Fruit fly (Drosophila melanogaster) whole organism, embryonic: ENCODE data around the gene Ptth.

Source experiments
- Blimp-1 ChIP-seq: fragments of 200-800 bp; sonication (Bioruptor generic); optimal IDR thresholded peaks from 3 replicates; lab custom pipeline; 2018; ENCODE audit warnings: missing biosample characterization, missing genetic modification characterization, mild to moderate bottlenecking, moderate library complexity, missing genetic modification reagents
- CG10274 ChIP-seq: fragments of 200-800 bp; sonication (Bioruptor generic); optimal IDR thresholded peaks from 3 replicates; lab custom pipeline; 2017; ENCODE audit warnings: missing biosample characterization, mild to moderate bottlenecking, missing genetic modification characterization
- CG10654 ChIP-seq: fragments of 200-800 bp; sonication (Bioruptor generic); optimal IDR thresholded peaks from 2 replicates; lab custom pipeline; 2016; ENCODE audit warnings: missing biosample characterization, missing genetic modification characterization
- CG11247 ChIP-seq: fragments of 200-800 bp; sonication (Bioruptor generic); IDR thresholded peaks from 2 replicates; pipeline ENCODE4 v1.3.6; 2022; ENCODE audit warnings: missing biosample characterization, missing genetic modification characterization
- CG11560 ChIP-seq: fragments of 200-800 bp; sonication (Bioruptor generic); IDR thresholded peaks from 3 replicates; pipeline ENCODE4 v1.3.6; 2022; ENCODE audit warnings: missing biosample characterization, missing genetic modification characterization
- CG11695 ChIP-seq: fragments of 200-800 bp; sonication (Bioruptor generic); IDR thresholded peaks from 3 replicates; pipeline ENCODE4 v1.3.6; 2022; ENCODE audit warnings: missing biosample characterization, missing genetic modification characterization
- CG11696 ChIP-seq: fragments of 200-800 bp; sonication (Bioruptor generic); IDR thresholded peaks from 2 replicates; pipeline ENCODE4 v1.3.6; 2022; ENCODE audit warnings: missing biosample characterization, missing genetic modification characterization
- CG12219 ChIP-seq: fragments of 200-800 bp; sonication (Bioruptor generic); optimal IDR thresholded peaks from 3 replicates; lab custom pipeline; 2018; ENCODE audit warnings: missing biosample characterization, mild to moderate bottlenecking, missing genetic modification characterization
- CG13624 ChIP-seq: fragments of 200-800 bp; sonication (Bioruptor generic); optimal IDR thresholded peaks from 2 replicates; lab custom pipeline; 2016; ENCODE audit warnings: missing biosample characterization, missing genetic modification characterization
- CG14710 ChIP-seq: fragments of 200-800 bp; sonication (Bioruptor generic); optimal IDR thresholded peaks from 3 replicates; lab custom pipeline; 2019; ENCODE audit warnings: missing biosample characterization, mild to moderate bottlenecking, missing genetic modification characterization, moderate library complexity
- CG2199 ChIP-seq: fragments of 200-800 bp; sonication (Bioruptor generic); IDR thresholded peaks from 3 replicates; pipeline ENCODE4 v1.3.6; 2022; ENCODE audit warnings: missing biosample characterization, missing genetic modification characterization
- CG2875 ChIP-seq: fragments of 200-800 bp; sonication (Bioruptor generic); optimal IDR thresholded peaks from 2 replicates; lab custom pipeline; 2017; ENCODE audit warnings: missing biosample characterization, mild to moderate bottlenecking, missing genetic modification characterization, missing genetic modification reagents
- CG30431 ChIP-seq: fragments of 200-800 bp; sonication (Bioruptor generic); optimal IDR thresholded peaks from 2 replicates; lab custom pipeline; 2017; ENCODE audit warnings: missing biosample characterization, missing genetic modification characterization
- CG31365 ChIP-seq: fragments of 200-800 bp; sonication (Bioruptor generic); optimal IDR thresholded peaks from 2 replicates; lab custom pipeline; 2018; ENCODE audit warnings: missing biosample characterization, mild to moderate bottlenecking, missing genetic modification characterization
- CG4328 ChIP-seq: fragments of 200-800 bp; sonication (Bioruptor generic); optimal IDR thresholded peaks from 3 replicates; lab custom pipeline; 2017; ENCODE audit warnings: missing biosample characterization, missing genetic modification reagents, missing genetic modification characterization
- CG43689 ChIP-seq: fragments of 200-800 bp; sonication (Bioruptor generic); IDR thresholded peaks from 2 replicates; pipeline ENCODE4 v1.3.6; 2022; ENCODE audit warnings: missing biosample characterization, missing genetic modification characterization
- CG4730 ChIP-seq: fragments of 200-800 bp; sonication (Bioruptor generic); IDR thresholded peaks from 2 replicates; pipeline ENCODE4 v1.3.6; 2022; ENCODE audit warnings: missing biosample characterization, missing genetic modification characterization
- CG7271 ChIP-seq: fragments of 200-800 bp; sonication (Bioruptor generic); optimal IDR thresholded peaks from 2 replicates; lab custom pipeline; 2018; ENCODE audit warnings: missing biosample characterization, mild to moderate bottlenecking, missing genetic modification characterization, moderate library complexity
- CG7786 ChIP-seq: fragments of 200-800 bp; sonication (Bioruptor generic); optimal IDR thresholded peaks from 2 replicates; lab custom pipeline; 2016; ENCODE audit warnings: missing biosample characterization, missing genetic modification characterization
- CG8388 ChIP-seq: fragments of 200-800 bp; sonication (Bioruptor generic); optimal IDR thresholded peaks from 2 replicates; lab custom pipeline; 2019; ENCODE audit warnings: missing biosample characterization, mild to moderate bottlenecking, missing genetic modification characterization, moderate library complexity
- CG9215 ChIP-seq: fragments of 200-800 bp; sonication (Bioruptor generic); IDR thresholded peaks from 2 replicates; pipeline ENCODE4 v1.3.6; 2022; ENCODE audit warnings: missing biosample characterization, missing genetic modification characterization
- CG9817 ChIP-seq: fragments of 200-800 bp; sonication (Bioruptor generic); optimal IDR thresholded peaks from 2 replicates; lab custom pipeline; 2018; ENCODE audit warnings: missing biosample characterization, mild to moderate bottlenecking, missing genetic modification characterization, moderate library complexity
- CHES-1-like ChIP-seq: fragments of 200-800 bp; sonication (Bioruptor generic); optimal IDR thresholded peaks from 2 replicates; lab custom pipeline; 2016; ENCODE audit warnings: missing biosample characterization, missing genetic modification characterization
- D19B ChIP-seq: fragments of 200-800 bp; sonication (Bioruptor generic); optimal IDR thresholded peaks from 2 replicates; lab custom pipeline; 2017; ENCODE audit warnings: missing biosample characterization, mild to moderate bottlenecking, missing genetic modification characterization
- Dip2 ChIP-seq: fragments of 200-800 bp; sonication (Bioruptor generic); IDR thresholded peaks from 2 replicates; pipeline ENCODE4 v1.3.6; 2022; ENCODE audit warnings: missing biosample characterization, missing genetic modification characterization
- Fer2 ChIP-seq: fragments of 200-800 bp; sonication (Bioruptor generic); optimal IDR thresholded peaks from 2 replicates; lab custom pipeline; 2018; ENCODE audit warnings: missing biosample characterization, mild to moderate bottlenecking, missing genetic modification characterization, moderate library complexity
- H15 ChIP-seq: fragments of 200-800 bp; sonication (Bioruptor generic); IDR thresholded peaks from 3 replicates; pipeline ENCODE4 v1.3.6; 2022; ENCODE audit warnings: missing biosample characterization, missing genetic modification characterization
- HLH54F ChIP-seq: fragments of 200-800 bp; sonication (Bioruptor generic); optimal IDR thresholded peaks from 3 replicates; lab custom pipeline; 2016; ENCODE audit warnings: missing biosample characterization, missing genetic modification characterization
- MBD-R2 ChIP-seq: fragments of 200-800 bp; sonication (Bioruptor generic); IDR thresholded peaks from 2 replicates; pipeline ENCODE4 v1.3.6; 2022; ENCODE audit warnings: missing biosample characterization, missing genetic modification characterization
- Nf-YA ChIP-seq: fragments of 200-800 bp; sonication (Bioruptor generic); IDR thresholded peaks from 2 replicates; pipeline ENCODE4 v1.3.6; 2022; ENCODE audit warnings: missing biosample characterization, missing genetic modification characterization
- Nf-YB ChIP-seq: fragments of 200-800 bp; sonication (Bioruptor generic); optimal IDR thresholded peaks from 3 replicates; lab custom pipeline; 2019; ENCODE audit warnings: missing biosample characterization, mild to moderate bottlenecking, missing genetic modification characterization, moderate library complexity
- Taf1 ChIP-seq: fragments of 200-800 bp; sonication (Bioruptor generic); IDR thresholded peaks from 2 replicates; pipeline ENCODE4 v1.3.6; 2022; ENCODE audit warnings: missing biosample characterization, missing genetic modification characterization
- Usf ChIP-seq: fragments of 200-800 bp; sonication (Bioruptor generic); optimal IDR thresholded peaks from 2 replicates; lab custom pipeline; 2017; ENCODE audit warnings: missing genotype, missing biosample characterization, missing genetic modification characterization
- ap ChIP-seq: fragments of 200-800 bp; sonication (Bioruptor generic); IDR thresholded peaks from 2 replicates; pipeline ENCODE4 v1.3.6; 2022; ENCODE audit warnings: missing biosample characterization, missing genetic modification characterization
- ase ChIP-seq: fragments of 200-800 bp; sonication (Bioruptor generic); IDR thresholded peaks from 3 replicates; pipeline ENCODE4 v1.3.6; 2022; ENCODE audit warnings: missing biosample characterization, missing genetic modification characterization
- ash1 ChIP-seq: fragments of 200-800 bp; sonication (Bioruptor generic); optimal IDR thresholded peaks from 2 replicates; lab custom pipeline; 2018; ENCODE audit warnings: missing biosample characterization, mild to moderate bottlenecking, missing genetic modification characterization
- bcd ChIP-seq: fragments of 200-800 bp; sonication (Bioruptor generic); optimal IDR thresholded peaks from 2 replicates; lab custom pipeline; 2017; ENCODE audit warnings: missing biosample characterization, mild to moderate bottlenecking, missing genetic modification characterization
- br ChIP-seq: fragments of >200 bp; optimal IDR thresholded peaks from 2 replicates; lab custom pipeline; 2017
- croc ChIP-seq: fragments of 200-800 bp; sonication (Bioruptor generic); conservative IDR thresholded peaks from 3 replicates; pipeline ENCODE4 v1.3.6; 2022; ENCODE audit warnings: missing biosample characterization, missing genetic modification characterization
- disco-r ChIP-seq: fragments of 200-800 bp; sonication (Bioruptor generic); optimal IDR thresholded peaks from 2 replicates; lab custom pipeline; 2016; ENCODE audit warnings: missing biosample characterization, missing genetic modification characterization
- dm ChIP-seq: fragments of 200-800 bp; sonication (Bioruptor generic); optimal IDR thresholded peaks from 3 replicates; lab custom pipeline; 2016; ENCODE audit warnings: missing biosample characterization, missing genetic modification characterization
- fd3F ChIP-seq: fragments of 200-800 bp; sonication (Bioruptor generic); optimal IDR thresholded peaks from 2 replicates; lab custom pipeline; 2018; ENCODE audit warnings: missing biosample characterization, mild to moderate bottlenecking, missing genetic modification characterization, moderate library complexity
- ind ChIP-seq: fragments of 200-800 bp; sonication (Bioruptor generic); optimal IDR thresholded peaks from 3 replicates; lab custom pipeline; 2016; ENCODE audit warnings: missing biosample characterization, missing genetic modification characterization
- kay ChIP-seq: fragments of 200-800 bp; sonication (Bioruptor generic); optimal IDR thresholded peaks from 2 replicates; lab custom pipeline; 2016; ENCODE audit warnings: missing biosample characterization, missing genetic modification characterization
- mam ChIP-seq: fragments of 200-800 bp; sonication (Bioruptor generic); optimal IDR thresholded peaks from 3 replicates; lab custom pipeline; 2016; ENCODE audit warnings: missing biosample characterization, missing genetic modification characterization
- phol ChIP-seq: fragments of 200-800 bp; sonication (Bioruptor generic); optimal IDR thresholded peaks from 3 replicates; lab custom pipeline; 2018; ENCODE audit warnings: missing biosample characterization, mild to moderate bottlenecking, missing genetic modification characterization, moderate library complexity
- pita ChIP-seq: fragments of 200-800 bp; sonication (Bioruptor generic); optimal IDR thresholded peaks from 2 replicates; lab custom pipeline; 2017; ENCODE audit warnings: missing biosample characterization, mild to moderate bottlenecking, missing genetic modification characterization
- pum ChIP-seq: fragments of 200-800 bp; sonication (Bioruptor generic); optimal IDR thresholded peaks from 2 replicates; lab custom pipeline; 2016; ENCODE audit warnings: missing biosample characterization, missing genetic modification characterization
- salm ChIP-seq: fragments of 200-800 bp; sonication (Bioruptor generic); optimal IDR thresholded peaks from 2 replicates; lab custom pipeline; 2018; ENCODE audit warnings: missing biosample characterization, mild to moderate bottlenecking, missing genetic modification characterization
- slp2 ChIP-seq: fragments of 200-800 bp; sonication (Bioruptor generic); optimal IDR thresholded peaks from 2 replicates; lab custom pipeline; 2016; ENCODE audit warnings: missing biosample characterization, missing genetic modification characterization
- sob ChIP-seq: fragments of 200-800 bp; sonication (Bioruptor generic); IDR thresholded peaks from 2 replicates; pipeline ENCODE4 v1.3.6; 2022; ENCODE audit warnings: missing biosample characterization, missing genetic modification characterization
- ssp ChIP-seq: fragments of 200-800 bp; sonication (Bioruptor generic); IDR thresholded peaks from 2 replicates; pipeline ENCODE4 v1.3.6; 2022; ENCODE audit warnings: missing biosample characterization, missing genetic modification characterization
- tna ChIP-seq: fragments of 200-800 bp; sonication (Bioruptor generic); IDR thresholded peaks from 2 replicates; pipeline ENCODE4 v1.3.6; 2022; ENCODE audit warnings: missing biosample characterization, missing genetic modification characterization; ENCODE audit not compliant: partially characterized antibody
- toy ChIP-seq: fragments of 200-800 bp; sonication (Bioruptor generic); IDR thresholded peaks from 2 replicates; pipeline ENCODE4 v1.3.6; 2022; ENCODE audit warnings: missing biosample characterization, missing genetic modification characterization

The Ptth gene

dm6 chr2L:530245-530644, 46.5 kb downstream of the Ptth start (continued):
- no peak for TF ChIP-seq fd3F
- TF ChIP-seq H15 (GFP tag; lab: Robert Waterston, UW), result no peak
- TF ChIP-seq ase, result no peak
- TF ChIP-seq kay (GFP tag; lab: Kevin White, UChicago), result no peak
- no peak for TF ChIP-seq dm (GFP tag; lab: Kevin White, UChicago)
- no peak for TF ChIP-seq CG31365 (tag; lab: Kevin White, UChicago)
- no peak for TF ChIP-seq br (lab: Kevin White, UChicago)
- no peak for TF ChIP-seq Dip2 (GFP tag; lab: Robert Waterston, UW)
- no peak for TF ChIP-seq CG43689
- no peak for TF ChIP-seq toy
- TF ChIP-seq CG12219 (GFP tag; lab: Kevin White, UChicago), result no peak
- no peak for TF ChIP-seq CG4730 (GFP tag; lab: Robert Waterston, UW)
- no peak for TF ChIP-seq CG10654 (GFP tag; lab: Kevin White, UChicago)
- TF ChIP-seq bcd (GFP tag; lab: Kevin White, UChicago), result no peak
- no peak for TF ChIP-seq CG11560 (tag; lab: Robert Waterston, UW)
- no peak for TF ChIP-seq Nf-YB (GFP tag; lab: Kevin White, UChicago)
- no peak for TF ChIP-seq pita
- no peak for TF ChIP-seq CG7271 (tag; lab: Kevin White, UChicago)
- TF ChIP-seq CHES-1-like, result no peak
- no peak for TF ChIP-seq tna (GFP tag; lab: Robert Waterston, UW)
- no peak for TF ChIP-seq CG11247 (GFP tag; lab: Robert Waterston, UW)
- no peak for TF ChIP-seq ash1 (GFP tag; lab: Kevin White, UChicago)
- peak; percentile 29 for TF ChIP-seq mam (GFP tag; lab: Kevin White, UChicago)
- TF ChIP-seq CG9817 (tag; lab: Kevin White, UChicago), result no peak
- TF ChIP-seq ap (GFP tag; lab: Robert Waterston, UW), result no peak
- no peak for TF ChIP-seq Usf
- TF ChIP-seq CG11695 (GFP tag; lab: Robert Waterston, UW), result 0 out of 3 replicates have a peak, but pooled peaks have one; percentile 26
- no peak for TF ChIP-seq salm (tag; lab: Kevin White, UChicago)
- no peak for TF ChIP-seq CG14710 (tag; lab: Kevin White, UChicago)
- TF ChIP-seq phol (tag; lab: Kevin White, UChicago), result no peak
- no peak for TF ChIP-seq CG8388
- TF ChIP-seq CG30431 (GFP tag; lab: Kevin White, UChicago), result no peak
- no peak for TF ChIP-seq Taf1 (GFP tag; lab: Robert Waterston, UW)
- no peak for TF ChIP-seq CG10274 (GFP tag; lab: Kevin White, UChicago)
- no peak for TF ChIP-seq CG9215 (GFP tag; lab: Robert Waterston, UW)
- TF ChIP-seq Nf-YA (GFP tag; lab: Robert Waterston, UW), result no peak
- TF ChIP-seq CG7786, result no peak
- TF ChIP-seq MBD-R2 (GFP tag; lab: Robert Waterston, UW), result no peak
- no peak for TF ChIP-seq CG11696 (GFP tag; lab: Robert Waterston, UW)
- no peak for TF ChIP-seq slp2 (GFP tag; lab: Kevin White, UChicago)
- TF ChIP-seq ssp (GFP tag; lab: Robert Waterston, UW), result no peak
- no peak for TF ChIP-seq croc (GFP tag; lab: Robert Waterston, UW)
- no peak for TF ChIP-seq Fer2 (tag; lab: Kevin White, UChicago)
- TF ChIP-seq HLH54F (GFP tag; lab: Kevin White, UChicago), result no peak
- TF ChIP-seq D19B (GFP tag; lab: Kevin White, UChicago), result no peak
- TF ChIP-seq ind (GFP tag; lab: Kevin White, UChicago), result no peak
- no peak for TF ChIP-seq CG2199
- TF ChIP-seq CG4328, result no peak
- TF ChIP-seq Blimp-1 (GFP tag; lab: Kevin White, UChicago), result no peak
- TF ChIP-seq CG13624 (GFP tag; lab: Kevin White, UChicago), result no peak
- no peak for TF ChIP-seq sob (GFP tag; lab: Robert Waterston, UW)
- TF ChIP-seq CG2875 (GFP tag; lab: Kevin White, UChicago), result no peak
- TF ChIP-seq pum, result peak; percentile 7
- TF ChIP-seq disco-r, result no peak
